Fruit fly (Drosophila melanogaster): Measurements from ENCODE around the gene Hr4.

DNA sequence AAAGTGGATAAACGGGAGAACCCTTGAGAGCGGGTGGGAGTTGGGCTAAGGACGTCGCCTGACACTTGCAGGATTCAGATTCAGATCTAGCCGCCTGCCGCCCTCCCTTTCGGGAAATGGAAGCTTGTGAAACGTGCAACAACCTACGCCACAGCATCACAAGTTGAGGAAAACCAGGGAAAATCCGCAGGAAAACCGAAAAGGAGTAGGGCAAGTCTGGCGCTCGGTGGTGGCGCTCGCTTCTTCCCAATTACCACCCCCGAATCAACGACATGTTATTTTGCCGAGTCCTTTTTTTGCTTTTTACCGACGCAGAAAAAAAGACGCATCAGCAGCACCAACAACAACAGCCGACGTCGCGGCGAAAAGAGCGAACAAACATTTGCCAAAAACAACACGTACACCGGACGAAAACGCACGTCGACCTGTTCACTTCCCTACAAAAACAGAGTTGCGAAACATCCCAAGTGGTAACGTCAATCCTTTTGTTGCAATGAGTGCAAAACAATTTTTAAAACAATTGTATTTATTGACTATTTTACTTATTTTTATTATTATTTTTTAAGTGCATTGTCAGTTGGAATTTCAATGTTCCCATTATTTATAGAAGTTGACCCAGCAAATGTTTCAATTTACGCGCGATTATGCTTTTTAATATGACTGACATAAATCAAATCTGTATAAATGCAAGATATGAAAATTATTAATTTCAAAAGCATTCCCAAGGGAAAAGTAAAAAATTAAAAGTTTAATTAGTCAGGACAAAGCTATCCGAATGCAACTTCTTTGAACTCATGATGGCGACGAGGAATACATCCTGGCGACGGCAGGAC lies 69.8 kb downstream of the Hr4 start:
- no peak for TF ChIP-seq CG12605 (GFP tag; IDR thresholded peaks at IDR 0.05)
- TF ChIP-seq CG13204 (GFP tag; optimal IDR thresholded peaks at IDR 0.05) = no peak
- TF ChIP-seq CG32121 (GFP tag; IDR thresholded peaks at IDR 0.05) = 0 out of 2 replicates have a peak, but pooled peaks have one; percentile 15
- TF ChIP-seq CG17806 (tag; optimal IDR thresholded peaks at IDR 0.05) = peak; percentile 48
- no peak for TF ChIP-seq EcR (GFP tag; optimal IDR thresholded peaks at IDR 0.05)
- no peak for TF ChIP-seq D1 (tag; optimal IDR thresholded peaks at IDR 0.05)
- TF ChIP-seq CG14655 (GFP tag; optimal IDR thresholded peaks at IDR 0.05) = peak; percentile 73
- TF ChIP-seq Pif1A (GFP tag; optimal IDR thresholded peaks at IDR 0.05) = peak; percentile 56
- TF ChIP-seq Pif1B (GFP tag; optimal IDR thresholded peaks at IDR 0.05) = peak; percentile 59
- peak; percentile 22 for TF ChIP-seq CG34367 (tag; optimal IDR thresholded peaks at IDR 0.05)
